Fruit fly (Drosophila melanogaster) whole organism: ENCODE measurements around the gene CG9393.

ENCODE experiments used
- EcR ChIP-seq, 2 experiments: fragments of >200 bp; optimal IDR thresholded peaks; 2 replicates each; lab custom pipeline; 2017; ENCODE audit warnings: missing biosample characterization in 2 of 2, missing genetic modification characterization in 2 of 2, missing genetic modification reagents in 2 of 2
- pan ChIP-seq: fragments of >200 bp; optimal IDR thresholded peaks from 2 replicates; lab custom pipeline; 2017
- psq ChIP-seq: fragments of >200 bp; optimal IDR thresholded peaks from 2 replicates; lab custom pipeline; 2017

DNA sequence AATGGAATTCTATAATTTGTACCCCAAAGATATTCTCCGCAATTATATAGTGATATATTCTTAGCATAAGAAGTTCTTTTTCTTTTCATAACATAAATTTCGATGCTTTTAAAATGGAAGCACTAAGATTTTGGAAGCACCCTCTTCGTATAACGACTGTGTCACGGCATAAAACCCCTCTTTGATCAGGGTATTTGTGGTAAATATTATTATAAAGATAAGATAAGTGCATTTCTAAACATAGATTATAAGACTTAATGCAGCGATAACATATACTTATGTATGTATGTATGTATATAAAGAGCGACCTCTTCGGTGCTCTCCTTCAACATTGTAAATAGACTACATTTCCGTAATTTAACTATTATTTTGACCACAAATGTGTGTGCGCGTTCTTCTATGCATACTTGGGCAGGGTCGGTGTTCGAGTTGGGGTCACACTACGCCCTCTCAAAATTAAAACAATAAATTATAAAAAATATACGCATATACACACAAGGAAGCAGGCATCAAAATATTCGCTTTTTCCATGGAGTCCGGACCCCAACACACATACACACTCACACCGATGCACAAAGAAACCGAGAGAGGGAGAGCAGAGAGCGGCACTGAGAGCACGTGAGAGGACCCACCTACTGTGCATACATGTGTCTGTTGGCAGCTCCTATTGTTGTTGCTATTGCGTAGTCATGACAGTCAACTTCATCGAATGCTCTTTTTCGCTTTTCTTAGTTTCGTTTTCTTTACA is 13.0 kb downstream of the CG9393 start:
- TF ChIP-seq EcR (GFP tag; optimal IDR thresholded peaks at IDR 0.05; lab: Kevin White, UChicago) (no peak), psq (lab: Kevin White, UChicago) (no peak), pan (no peak)
